Fruit fly (Drosophila melanogaster): ENCODE measurements around the gene mtgo.

The mtgo gene

DNA sequence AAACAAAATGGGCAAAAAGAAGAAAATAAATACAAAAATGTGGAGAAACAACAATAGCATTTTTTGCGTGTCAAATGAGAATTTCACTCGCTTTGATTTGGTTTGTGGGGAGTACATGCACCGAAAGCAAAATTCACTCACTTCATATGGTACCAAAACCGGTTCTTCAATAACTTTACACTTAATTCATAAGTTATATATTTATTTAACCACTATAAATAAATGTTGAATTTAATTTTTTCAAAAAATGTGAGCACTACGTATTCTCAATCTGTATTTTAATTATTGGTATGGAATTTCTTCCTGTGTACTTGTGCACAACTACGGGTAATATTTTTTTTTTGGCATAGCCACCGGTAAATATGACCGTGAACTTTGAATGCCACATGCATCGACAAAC, 84.4 kb downstream of the mtgo start (continued):
- TF ChIP-seq CG18599 (GFP tag; optimal IDR thresholded peaks at IDR 0.05), result peak; percentile 6
- TF ChIP-seq CG4730 (GFP tag; IDR thresholded peaks at IDR 0.05), result no peak
- no peak for TF ChIP-seq HLH3B (GFP tag; IDR thresholded peaks at IDR 0.05)
- no peak for TF ChIP-seq prd (optimal IDR thresholded peaks at IDR 0.05)
- 0 out of 3 replicates have a peak, but pooled peaks have one; percentile 12 for TF ChIP-seq prd (GFP tag; IDR thresholded peaks at IDR 0.05)
- no peak for TF ChIP-seq sob (GFP tag; IDR thresholded peaks at IDR 0.05)
- peak; percentile 44 for TF ChIP-seq Drgx (GFP tag; IDR thresholded peaks at IDR 0.05)
- no peak for TF ChIP-seq wor (GFP tag; IDR thresholded peaks at IDR 0.05)
- no peak for TF ChIP-seq CG15011 (GFP tag; optimal IDR thresholded peaks at IDR 0.05)
- peak in 1 of 2 experiments; percentile 0 for TF ChIP-seq bsh (GFP tag; optimal IDR thresholded peaks at IDR 0.05)
- no peak for TF ChIP-seq dimm (GFP tag; IDR thresholded peaks at IDR 0.05)
- TF ChIP-seq CG8765 (GFP tag; IDR thresholded peaks at IDR 0.05), result no peak
- TF ChIP-seq Nf-YB (GFP tag; optimal IDR thresholded peaks at IDR 0.05), result no peak
- TF ChIP-seq unc-4 (GFP tag; IDR thresholded peaks at IDR 0.05; ENCODE audit: partially characterized antibody), result no peak
- no peak for TF ChIP-seq gce (GFP tag; IDR thresholded peaks at IDR 0.05)
- TF ChIP-seq ham (GFP tag; IDR thresholded peaks at IDR 0.05), result no peak
- TF ChIP-seq aop (GFP tag; IDR thresholded peaks at IDR 0.05), result no peak
- TF ChIP-seq hkb (optimal IDR thresholded peaks at IDR 0.05), result no peak
- TF ChIP-seq hkb (GFP tag; IDR thresholded peaks at IDR 0.05), result peak; percentile 64
- TF ChIP-seq insv (GFP tag; optimal IDR thresholded peaks at IDR 0.05), result no peak
- TF ChIP-seq Mes4 (GFP tag; optimal IDR thresholded peaks at IDR 0.05), result no peak
- no peak for TF ChIP-seq onecut (GFP tag; IDR thresholded peaks at IDR 0.05)
- peak; percentile 51; the same call in 1 of the 2 replicates for TF ChIP-seq Xrp1 (GFP tag; IDR thresholded peaks at IDR 0.05)
- no peak for TF ChIP-seq pan (optimal IDR thresholded peaks at IDR 0.05)
- TF ChIP-seq pan (GFP tag; optimal IDR thresholded peaks at IDR 0.05 in 1 of 2, IDR thresholded peaks at IDR 0.05 in 1 of 2), result peak in 1 of 2 experiments; percentile 23
- peak; percentile 19 for TF ChIP-seq Sox102F (GFP tag; optimal IDR thresholded peaks at IDR 0.05)
- TF ChIP-seq CG2712 (tag; optimal IDR thresholded peaks at IDR 0.05), result peak; percentile 15
- 0 out of 3 replicates have a peak, but pooled peaks have one; percentile 20 for TF ChIP-seq CG34422 (GFP tag; IDR thresholded peaks at IDR 0.05)
- no peak for TF ChIP-seq CG3281 (GFP tag; optimal IDR thresholded peaks at IDR 0.05)
- no peak for TF ChIP-seq crp (GFP tag; optimal IDR thresholded peaks at IDR 0.05)
- TF ChIP-seq cas (GFP tag; IDR thresholded peaks at IDR 0.05), result no peak
- TF ChIP-seq dmrt99B (tag; optimal IDR thresholded peaks at IDR 0.05), result peak; percentile 28
- no peak for TF ChIP-seq slbo (GFP tag; IDR thresholded peaks at IDR 0.05)
- TF ChIP-seq CG34376 (GFP tag; optimal IDR thresholded peaks at IDR 0.05), result no peak
- no peak for TF ChIP-seq CG12659 (GFP tag; optimal IDR thresholded peaks at IDR 0.05)
- peak; percentile 7 for TF ChIP-seq CG4424 (GFP tag; optimal IDR thresholded peaks at IDR 0.05)
- TF ChIP-seq kni (GFP tag; optimal IDR thresholded peaks at IDR 0.05), result no peak
- no peak for TF ChIP-seq CG12071 (GFP tag; optimal IDR thresholded peaks at IDR 0.05)
- no peak for TF ChIP-seq CG6791 (GFP tag; IDR thresholded peaks at IDR 0.05; ENCODE audit: partially characterized antibody)
- TF ChIP-seq CG7839 (tag; optimal IDR thresholded peaks at IDR 0.05), result peak; percentile 8
- TF ChIP-seq row (GFP tag; IDR thresholded peaks at IDR 0.05), result peak; percentile 47; the same call in 2 of the 3 replicates
- TF ChIP-seq al (GFP tag; IDR thresholded peaks at IDR 0.05), result no peak
- TF ChIP-seq ranshi (GFP tag; IDR thresholded peaks at IDR 0.05), result 0 out of 2 replicates have a peak, but pooled peaks have one; percentile 22
- peak; percentile 7 for TF ChIP-seq phol (tag; optimal IDR thresholded peaks at IDR 0.05)
- no peak for TF ChIP-seq Rfx (GFP tag; IDR thresholded peaks at IDR 0.05)
- TF ChIP-seq HmgZ (tag; optimal IDR thresholded peaks at IDR 0.05), result no peak
- TF ChIP-seq CG2889 (GFP tag; IDR thresholded peaks at IDR 0.05), result 0 out of 3 replicates have a peak, but pooled peaks have one; percentile 7
- TF ChIP-seq Hmx (GFP tag; optimal IDR thresholded peaks at IDR 0.05), result no peak
- TF ChIP-seq Aef1 (GFP tag; IDR thresholded peaks at IDR 0.05), result 0 out of 3 replicates have a peak, but pooled peaks have one; percentile 22
- no peak for TF ChIP-seq wek (GFP tag; optimal IDR thresholded peaks at IDR 0.05)
- TF ChIP-seq Lhr (GFP tag; optimal IDR thresholded peaks at IDR 0.05), result no peak
- no peak for TF ChIP-seq lmd (GFP tag; IDR thresholded peaks at IDR 0.05)

Measured in whole organism, embryonic.